Worm (Caenorhabditis elegans) whole organism, L1 larva: ENCODE measurements around the gene gap-2.
A peak's percentile ranks its signal among the peaks of the same experiment; 100 is the strongest.

Source experiments
- C16A3.4 ChIP-seq: fragments of 150-350 bp; optimal IDR thresholded peaks from 2 replicates; lab custom pipeline; 2014; ENCODE audit warnings: missing biosample characterization, missing genetic modification characterization
- ama-1 ChIP-seq: fragments of 150-350 bp; optimal IDR thresholded peaks from 2 replicates; lab custom pipeline; 2014
- ceh-82 ChIP-seq, 3 experiments: fragments of 150-350 bp in 1 of 3; sonication (generic microtip) in 2 of 3; optimal IDR thresholded peaks; 2 replicates each; lab custom pipeline; 2014 to 2017; ENCODE audit warnings: missing biosample characterization in 3 of 3, missing genetic modification characterization in 3 of 3
- ces-1 ChIP-seq: fragments of 150-350 bp; optimal IDR thresholded peaks from 2 replicates; lab custom pipeline; 2014; ENCODE audit warnings: missing biosample characterization, missing genetic modification reagents, missing genetic modification characterization
- elt-2 ChIP-seq: sonication (generic microtip); optimal IDR thresholded peaks from 2 replicates; lab custom pipeline; 2016; ENCODE audit warnings: missing genetic modification characterization, mild to moderate bottlenecking, inconsistent platforms, missing compliant biosample characterization, missing genetic modification reagents
- ets-5 ChIP-seq: fragments of 200-800 bp; sonication (Bioruptor generic); IDR thresholded peaks from 2 replicates; pipeline ENCODE4 v1.3.6; 2022; ENCODE audit warnings: missing genetic modification characterization, missing compliant biosample characterization
- fkh-10 ChIP-seq: sonication (generic microtip); optimal IDR thresholded peaks from 2 replicates; lab custom pipeline; 2017; ENCODE audit warnings: missing biosample characterization, missing genetic modification reagents, missing genetic modification characterization
- hlh-4 ChIP-seq: sonication (generic microtip); optimal IDR thresholded peaks from 2 replicates; lab custom pipeline; 2016; ENCODE audit warnings: mild to moderate bottlenecking, missing genetic modification characterization, missing compliant biosample characterization
- jun-1 ChIP-seq: fragments of 150-350 bp; optimal IDR thresholded peaks from 2 replicates; lab custom pipeline; 2014; ENCODE audit warnings: missing biosample characterization, missing genetic modification reagents, missing genetic modification characterization
- nhr-237 ChIP-seq: fragments of 150-350 bp; optimal IDR thresholded peaks from 2 replicates; lab custom pipeline; 2014; ENCODE audit warnings: missing biosample characterization, missing genetic modification characterization
- pag-3 ChIP-seq: sonication (generic microtip); optimal IDR thresholded peaks from 2 replicates; lab custom pipeline; 2017; ENCODE audit warnings: missing genetic modification characterization, mild to moderate bottlenecking, missing compliant biosample characterization, antibody characterized with exemption, borderline replicate concordance; ENCODE audit not compliant: insufficient read depth
- zip-4 ChIP-seq: fragments of 200-800 bp; sonication (Bioruptor generic); optimal IDR thresholded peaks from 2 replicates; lab custom pipeline; 2018; ENCODE audit warnings: mild to moderate bottlenecking, missing genetic modification characterization, moderate library complexity, missing compliant biosample characterization

ce11 chrX:9560931-9561330, 88.7 kb downstream of the gap-2 start:
- TF ChIP-seq elt-2 (peak; percentile 27), C16A3.4 (tag; lab: Kevin White, UChicago) (no peak), jun-1 (tag; lab: Kevin White, UChicago) (no peak), pag-3 (tag; lab: Kevin White, UChicago) (no peak), ceh-82 (tag; optimal IDR thresholded peaks at IDR 0.05; lab: Kevin White, UChicago) (no peak), ces-1 (GFP tag; lab: Kevin White, UChicago) (no peak), zip-4 (GFP tag; lab: Kevin White, UChicago) (no peak), fkh-10 (GFP tag; lab: Kevin White, UChicago) (no peak), nhr-237 (tag; lab: Kevin White, UChicago) (no peak), ets-5 (GFP tag; lab: Robert Waterston, UW) (no peak), ama-1 (lab: Kevin White, UChicago) (no peak), hlh-4 (tag; lab: Kevin White, UChicago) (no peak)
